Worm (Caenorhabditis elegans) whole organism, L4 larva: ENCODE results near the gene F25E5.9.

ENCODE experiments used
- F44E2.7 ChIP-seq: fragments of 200-800 bp; sonication (Bioruptor generic); IDR thresholded peaks from 2 replicates; pipeline ENCODE4 v2.1.2; 2022; ENCODE audit warnings: missing genetic modification characterization, missing compliant biosample characterization
- T20F7.1 ChIP-seq: fragments of 200-800 bp; sonication (Bioruptor generic); optimal IDR thresholded peaks from 2 replicates; lab custom pipeline; 2018; ENCODE audit warnings: mild to moderate bottlenecking, missing genetic modification characterization, missing compliant biosample characterization
- Y105C5A.15 ChIP-seq: fragments of 200-800 bp; sonication (Bioruptor generic); IDR thresholded peaks from 2 replicates; pipeline ENCODE4 v1.3.6; 2022; ENCODE audit warnings: missing genetic modification characterization, missing compliant biosample characterization
- daf-12 ChIP-seq: fragments of 150-350 bp; optimal IDR thresholded peaks from 2 replicates; lab custom pipeline; 2014; ENCODE audit warnings: missing biosample characterization, missing genetic modification reagents, missing genetic modification characterization
- daf-16 ChIP-seq, 3 experiments: sonication (generic microtip); optimal IDR thresholded peaks; 2 replicates each; lab custom pipeline; 2016 to 2017; ENCODE audit warnings: missing genetic modification characterization in 3 of 3, missing genetic modification reagents in 3 of 3, mild to moderate bottlenecking in 2 of 3, missing compliant biosample characterization in 2 of 3, missing biosample characterization in 1 of 3, moderate library complexity in 1 of 3
- dmd-6 ChIP-seq: fragments of 200-800 bp; sonication (Bioruptor generic); IDR thresholded peaks from 2 replicates; pipeline ENCODE4 v1.3.6; 2022; ENCODE audit warnings: missing genetic modification reagents, missing genetic modification characterization, missing compliant biosample characterization
- egl-27 ChIP-seq: sonication (generic microtip); optimal IDR thresholded peaks from 3 replicates; lab custom pipeline; 2017; ENCODE audit warnings: missing biosample characterization, missing genetic modification reagents, missing genetic modification characterization
- gei-8 ChIP-seq: fragments of 200-800 bp; sonication (Bioruptor generic); optimal IDR thresholded peaks from 2 replicates; lab custom pipeline; 2018; ENCODE audit warnings: mild to moderate bottlenecking, missing genetic modification characterization, missing compliant biosample characterization
- hlh-30 ChIP-seq: sonication (generic microtip); optimal IDR thresholded peaks from 2 replicates; lab custom pipeline; 2017; ENCODE audit warnings: antibody characterized with exemption, mild to moderate bottlenecking, missing genetic modification characterization, missing compliant biosample characterization; ENCODE audit not compliant: insufficient read depth
- lin-1 ChIP-seq: fragments of 200-800 bp; sonication (Bioruptor generic); IDR thresholded peaks from 2 replicates; pipeline ENCODE4 v1.3.6; 2022; ENCODE audit warnings: missing genetic modification reagents, missing genetic modification characterization, missing compliant biosample characterization
- mdt-29 ChIP-seq: fragments of 200-800 bp; sonication (Bioruptor generic); IDR thresholded peaks from 2 replicates; pipeline ENCODE4 v1.3.6; 2022; ENCODE audit warnings: missing genetic modification reagents, missing genetic modification characterization, missing compliant biosample characterization
- nhr-102 ChIP-seq: sonication (generic microtip); optimal IDR thresholded peaks from 2 replicates; lab custom pipeline; 2016; ENCODE audit warnings: mild to moderate bottlenecking, missing genetic modification characterization, moderate library complexity, missing compliant biosample characterization
- nhr-42 ChIP-seq: fragments of 200-800 bp; sonication (Bioruptor generic); IDR thresholded peaks from 2 replicates; pipeline ENCODE4 v1.3.6; 2022; ENCODE audit warnings: missing genetic modification characterization, missing compliant biosample characterization
- nhr-6 ChIP-seq: fragments of 150-350 bp; optimal IDR thresholded peaks from 2 replicates; lab custom pipeline; 2014; ENCODE audit warnings: missing biosample characterization, missing genetic modification characterization
- php-3 ChIP-seq: fragments of 200-800 bp; sonication (Bioruptor generic); IDR thresholded peaks from 2 replicates; pipeline ENCODE4 v1.3.6; 2022; ENCODE audit warnings: missing genetic modification reagents, missing genetic modification characterization, missing compliant biosample characterization
- rbr-2 ChIP-seq: sonication (generic microtip); optimal IDR thresholded peaks from 2 replicates; lab custom pipeline; 2016; ENCODE audit warnings: missing genotype, missing genetic modification characterization, missing compliant biosample characterization
- saeg-2 ChIP-seq: fragments of 200-800 bp; sonication (Bioruptor generic); IDR thresholded peaks from 2 replicates; pipeline ENCODE4 v1.3.6; 2022; ENCODE audit warnings: missing genetic modification reagents, missing genetic modification characterization, missing compliant biosample characterization
- snpc-4 ChIP-seq: fragments of 150-350 bp; optimal IDR thresholded peaks from 2 replicates; lab custom pipeline; 2014; ENCODE audit warnings: missing biosample characterization, missing genetic modification characterization
- spr-1 ChIP-seq: sonication (generic microtip); optimal IDR thresholded peaks from 2 replicates; lab custom pipeline; 2016; ENCODE audit warnings: mild to moderate bottlenecking, missing genetic modification characterization, missing compliant biosample characterization
- zfp-2 ChIP-seq: sonication (generic microtip); optimal IDR thresholded peaks from 2 replicates; lab custom pipeline; 2016; ENCODE audit warnings: mild to moderate bottlenecking, missing genetic modification characterization, missing compliant biosample characterization
- zip-11 ChIP-seq: fragments of 200-800 bp; sonication (Bioruptor generic); IDR thresholded peaks from 2 replicates; pipeline ENCODE4 v1.3.6; 2022; ENCODE audit warnings: missing genetic modification characterization, missing compliant biosample characterization

Gene F25E5.9

ce11 chrV:7389771-7390170 lies 47.9 kb downstream of the F25E5.9 start, which contains the start of gene C02H6.1:
Gene C02H6.1 (minus strand): TSS chrV:7389871.
- TF ChIP-seq dmd-6 (no peak), snpc-4 (no peak), zip-11 (GFP tag; lab: Robert Waterston, UW) (no peak), F44E2.7 (no peak), saeg-2 (GFP tag; lab: Robert Waterston, UW) (no peak)

ce11 chrV:7387755-7388154 lies 50.0 kb downstream of the F25E5.9 start, which contains the start of gene C02H6.3:
Gene C02H6.3 (minus strand): TSS chrV:7387855.
- TF ChIP-seq lin-1 (GFP tag; lab: Robert Waterston, UW) (no peak), egl-27 (tag; lab: Kevin White, UChicago) (no peak), nhr-42 (no peak), daf-16 (GFP tag; optimal IDR thresholded peaks at IDR 0.05; lab: Kevin White, UChicago) (no peak), daf-16 (tag; optimal IDR thresholded peaks at IDR 0.05; lab: Kevin White, UChicago) (no peak), php-3 (no peak), nhr-6 (no peak), mdt-29 (GFP tag; lab: Robert Waterston, UW) (no peak), nhr-102 (tag; lab: Kevin White, UChicago) (no peak), rbr-2 (tag; lab: Kevin White, UChicago) (no peak), zfp-2 (tag; lab: Kevin White, UChicago) (no peak), daf-12 (no peak), Y105C5A.15 (GFP tag; lab: Robert Waterston, UW) (no peak), hlh-30 (tag; lab: Kevin White, UChicago) (no peak), gei-8 (GFP tag; lab: Kevin White, UChicago) (no peak), spr-1 (tag; lab: Kevin White, UChicago) (no peak), T20F7.1 (GFP tag; lab: Kevin White, UChicago) (no peak)
